Fruit fly (Drosophila melanogaster): ENCODE measurements around the gene CG9839.

dm6 chr3R:8780689-8781088, 24.9 kb downstream of the CG9839 start, which contains the start of gene CG33189:
- TF ChIP-seq Hr83 (GFP tag; optimal IDR thresholded peaks at IDR 0.05; ENCODE audit: poor library complexity, severe bottlenecking) (no peak), psq (GFP tag; optimal IDR thresholded peaks at IDR 0.05) (no peak), fru (GFP tag; optimal IDR thresholded peaks at IDR 0.05) (no peak), HLH106 (tag; optimal IDR thresholded peaks at IDR 0.05) (no peak), pan (optimal IDR thresholded peaks at IDR 0.05) (no peak), br (GFP tag; optimal IDR thresholded peaks at IDR 0.05) (no peak), CG9705 (GFP tag; optimal IDR thresholded peaks at IDR 0.05) (no peak), OdsH (GFP tag; optimal IDR thresholded peaks at IDR 0.05) (no peak), usp (GFP tag; optimal IDR thresholded peaks at IDR 0.05) (no peak), N (GFP tag; optimal IDR thresholded peaks at IDR 0.05) (no peak)

Measured in whole organism, wandering third instar larva.